Worm (Caenorhabditis elegans) whole organism, midembryonic: ENCODE data around the gene F15H10.5.

Experiments used
- flt-1 ChIP-seq: fragments of 200-800 bp; sonication (Bioruptor generic); IDR thresholded peaks from 2 replicates; pipeline ENCODE4 v1.3.6; 2022; ENCODE audit warnings: missing genetic modification characterization, missing compliant biosample characterization
- klf-2 ChIP-seq: fragments of 200-800 bp; sonication (Bioruptor generic); conservative IDR thresholded peaks from 2 replicates; pipeline ENCODE4 v1.3.6; 2022; ENCODE audit warnings: missing genetic modification reagents, missing genetic modification characterization, missing compliant biosample characterization
- tab-1 ChIP-seq: fragments of 200-800 bp; sonication (Bioruptor generic); IDR thresholded peaks from 2 replicates; pipeline ENCODE4 v1.3.6; 2022; ENCODE audit warnings: missing genetic modification characterization, missing compliant biosample characterization

ce11 chrV:10432607-10433006 lies 13.7 kb upstream of the F15H10.5 start:
- TF ChIP-seq tab-1 (GFP tag; lab: Robert Waterston, UW) = no peak
- no peak for TF ChIP-seq flt-1 (GFP tag; lab: Robert Waterston, UW)
- no peak for TF ChIP-seq klf-2
